Worm (Caenorhabditis elegans) whole organism, late embryonic: ENCODE results near the gene ppt-1.

Source experiments
- F13H6.1 ChIP-seq: sonication (generic microtip); optimal IDR thresholded peaks from 2 replicates; lab custom pipeline; 2016; ENCODE audit warnings: missing genetic modification characterization, missing compliant biosample characterization
- K02D7.2 ChIP-seq: sonication (generic microtip); optimal IDR thresholded peaks from 2 replicates; lab custom pipeline; 2017; ENCODE audit warnings: mild to moderate bottlenecking, missing genetic modification characterization, missing compliant biosample characterization
- K09A11.1 ChIP-seq: sonication (generic microtip); optimal IDR thresholded peaks from 2 replicates; lab custom pipeline; 2017; ENCODE audit warnings: antibody characterized with exemption, mild to moderate bottlenecking, missing genetic modification characterization, missing compliant biosample characterization; ENCODE audit not compliant: insufficient read depth
- Y22D7AL.16 ChIP-seq: sonication (generic microtip); optimal IDR thresholded peaks from 2 replicates; lab custom pipeline; 2016; ENCODE audit warnings: missing genetic modification characterization, missing compliant biosample characterization
- ahr-1 ChIP-seq: sonication (generic microtip); optimal IDR thresholded peaks from 2 replicates; lab custom pipeline; 2016; ENCODE audit warnings: missing genetic modification characterization, missing compliant biosample characterization
- ceh-14 ChIP-seq: sonication (generic microtip); optimal IDR thresholded peaks from 2 replicates; lab custom pipeline; 2016; ENCODE audit warnings: missing genotype, missing genetic modification characterization, missing compliant biosample characterization
- ceh-19 ChIP-seq: fragments of 200-800 bp; sonication (Bioruptor generic); optimal IDR thresholded peaks from 2 replicates; lab custom pipeline; 2018; ENCODE audit warnings: mild to moderate bottlenecking, missing genetic modification characterization, missing compliant biosample characterization
- ceh-31 ChIP-seq: sonication (generic microtip); optimal IDR thresholded peaks from 2 replicates; lab custom pipeline; 2016; ENCODE audit warnings: missing genetic modification characterization, missing compliant biosample characterization
- ceh-48 ChIP-seq: sonication (generic microtip); optimal IDR thresholded peaks from 2 replicates; lab custom pipeline; 2016; ENCODE audit warnings: missing genetic modification characterization, inconsistent platforms, missing compliant biosample characterization
- ceh-6 ChIP-seq: fragments of 200-800 bp; sonication (Bioruptor generic); optimal IDR thresholded peaks from 2 replicates; lab custom pipeline; 2018; ENCODE audit warnings: mild to moderate bottlenecking, missing genetic modification characterization, missing compliant biosample characterization
- che-1 ChIP-seq: sonication (generic microtip); optimal IDR thresholded peaks from 2 replicates; lab custom pipeline; 2016; ENCODE audit warnings: mild to moderate bottlenecking, missing genetic modification characterization, missing compliant biosample characterization
- dmd-4 ChIP-seq: sonication (generic microtip); optimal IDR thresholded peaks from 2 replicates; lab custom pipeline; 2016; ENCODE audit warnings: borderline replicate concordance, missing genetic modification characterization, missing compliant biosample characterization
- dve-1 ChIP-seq: sonication (generic microtip); optimal IDR thresholded peaks from 2 replicates; lab custom pipeline; 2017; ENCODE audit warnings: antibody characterized with exemption, mild to moderate bottlenecking, missing genetic modification characterization, missing compliant biosample characterization
- elt-2 ChIP-seq: sonication (generic microtip); optimal IDR thresholded peaks from 2 replicates; lab custom pipeline; 2016; ENCODE audit warnings: missing genetic modification reagents, missing genetic modification characterization, missing compliant biosample characterization
- fax-1 ChIP-seq: sonication (generic microtip); optimal IDR thresholded peaks from 2 replicates; lab custom pipeline; 2016; ENCODE audit warnings: missing genotype, missing genetic modification characterization, missing compliant biosample characterization
- hlh-13 ChIP-seq: fragments of 200-800 bp; sonication (Bioruptor generic); optimal IDR thresholded peaks from 2 replicates; lab custom pipeline; 2018; ENCODE audit warnings: mild to moderate bottlenecking, missing genetic modification characterization, missing compliant biosample characterization
- hlh-15 ChIP-seq: sonication (generic microtip); optimal IDR thresholded peaks from 2 replicates; lab custom pipeline; 2016; ENCODE audit warnings: missing genetic modification characterization, missing compliant biosample characterization
- hlh-30 ChIP-seq: sonication (generic microtip); optimal IDR thresholded peaks from 2 replicates; lab custom pipeline; 2017; ENCODE audit warnings: antibody characterized with exemption, missing genetic modification characterization, missing compliant biosample characterization; ENCODE audit not compliant: insufficient read depth
- hlh-6 ChIP-seq: sonication (generic microtip); optimal IDR thresholded peaks from 2 replicates; lab custom pipeline; 2016; ENCODE audit warnings: missing genotype, missing genetic modification characterization, missing compliant biosample characterization
- hlh-8 ChIP-seq: sonication (generic microtip); optimal IDR thresholded peaks from 2 replicates; lab custom pipeline; 2016; ENCODE audit warnings: missing genotype, missing genetic modification characterization, missing compliant biosample characterization
- lin-11 ChIP-seq: fragments of 200-800 bp; sonication (Bioruptor generic); optimal IDR thresholded peaks from 2 replicates; lab custom pipeline; 2018; ENCODE audit warnings: mild to moderate bottlenecking, missing genetic modification characterization, missing compliant biosample characterization
- mec-3 ChIP-seq: sonication (generic microtip); optimal IDR thresholded peaks from 2 replicates; lab custom pipeline; 2016; ENCODE audit warnings: borderline replicate concordance, missing genetic modification characterization, missing compliant biosample characterization
- nfya-1 ChIP-seq: sonication (generic microtip); optimal IDR thresholded peaks from 2 replicates; lab custom pipeline; 2017; ENCODE audit warnings: missing genetic modification characterization, mild to moderate bottlenecking, missing compliant biosample characterization, antibody characterized with exemption, moderate library complexity
- pat-9 ChIP-seq: fragments of 200-800 bp; sonication (Bioruptor generic); optimal IDR thresholded peaks from 2 replicates; lab custom pipeline; 2018; ENCODE audit warnings: mild to moderate bottlenecking, missing genetic modification characterization, moderate library complexity, missing compliant biosample characterization
- pax-1 ChIP-seq: fragments of 150-350 bp; optimal IDR thresholded peaks from 2 replicates; lab custom pipeline; 2014; ENCODE audit warnings: missing biosample characterization, missing genetic modification characterization
- pha-4 ChIP-seq: fragments of 150-350 bp; optimal IDR thresholded peaks from 2 replicates; lab custom pipeline; 2018; ENCODE audit warnings: missing biosample characterization, missing genetic modification reagents, missing genetic modification characterization
- pqm-1 ChIP-seq: sonication (generic microtip); optimal IDR thresholded peaks from 2 replicates; lab custom pipeline; 2016; ENCODE audit warnings: missing genetic modification characterization, missing compliant biosample characterization
- pros-1 ChIP-seq: fragments of 150-350 bp; optimal IDR thresholded peaks from 2 replicates; lab custom pipeline; 2014; ENCODE audit warnings: missing biosample characterization, missing genetic modification reagents, missing genetic modification characterization
- ref-2 ChIP-seq: sonication (generic microtip); optimal IDR thresholded peaks from 2 replicates; lab custom pipeline; 2016; ENCODE audit warnings: missing genetic modification characterization, missing compliant biosample characterization
- sox-2 ChIP-seq: fragments of 200-800 bp; sonication (Bioruptor generic); IDR thresholded peaks from 2 replicates; pipeline ENCODE4 v1.3.6; 2022; ENCODE audit warnings: missing genetic modification reagents, missing genetic modification characterization, missing compliant biosample characterization
- tbx-2 ChIP-seq: sonication (generic microtip); optimal IDR thresholded peaks from 2 replicates; lab custom pipeline; 2016; ENCODE audit warnings: missing genetic modification characterization, missing compliant biosample characterization
- unc-3 ChIP-seq, 2 experiments: fragments of 200-800 bp in 1 of 2; sonication (Bioruptor generic) in 1 of 2; sonication (generic microtip) in 1 of 2; conservative IDR thresholded peaks in 1 of 2; optimal IDR thresholded peaks in 1 of 2; 2 replicates each; pipeline versions ENCODE4 v1.3.6 to Lab custom; 2016 to 2022; ENCODE audit warnings: missing compliant biosample characterization in 2 of 2, missing genetic modification characterization in 2 of 2, missing genetic modification reagents in 1 of 2
- unc-42 ChIP-seq: sonication (generic microtip); optimal IDR thresholded peaks from 2 replicates; lab custom pipeline; 2016; ENCODE audit warnings: missing genotype, missing genetic modification characterization, missing compliant biosample characterization
- unc-55 ChIP-seq: sonication (generic microtip); optimal IDR thresholded peaks from 2 replicates; lab custom pipeline; 2017; ENCODE audit warnings: missing biosample characterization, missing genetic modification reagents, missing genetic modification characterization
- unc-86 ChIP-seq: sonication (generic microtip); optimal IDR thresholded peaks from 2 replicates; lab custom pipeline; 2016; ENCODE audit warnings: missing genetic modification characterization, missing compliant biosample characterization
- zip-5 ChIP-seq: sonication (generic microtip); optimal IDR thresholded peaks from 2 replicates; lab custom pipeline; 2016; ENCODE audit warnings: missing genetic modification characterization, missing compliant biosample characterization

The ppt-1 gene

ce11 chrV:6658765-6659164, 32.6 kb upstream of the ppt-1 start (continued):
- TF ChIP-seq fax-1: no peak
- no peak for TF ChIP-seq ahr-1
- TF ChIP-seq K09A11.1 (tag; lab: Kevin White, UChicago): no peak
- peak; percentile 14 for TF ChIP-seq nfya-1 (tag; lab: Kevin White, UChicago)
- TF ChIP-seq lin-11 (tag; lab: Kevin White, UChicago): no peak
- no peak for TF ChIP-seq pat-9
- TF ChIP-seq elt-2 (tag; lab: Kevin White, UChicago): no peak
- no peak for TF ChIP-seq dve-1 (tag; lab: Kevin White, UChicago)
- TF ChIP-seq ceh-19 (GFP tag; lab: Kevin White, UChicago): no peak
- TF ChIP-seq Y22D7AL.16 (tag; lab: Kevin White, UChicago): no peak
- no peak for TF ChIP-seq zip-5 (tag; lab: Kevin White, UChicago)
- no peak for TF ChIP-seq mec-3 (tag; lab: Kevin White, UChicago)
- TF ChIP-seq unc-3 (GFP tag; conservative IDR thresholded peaks at IDR 0.05; lab: Robert Waterston, UW): no peak
- TF ChIP-seq unc-3 (tag; optimal IDR thresholded peaks at IDR 0.05; lab: Kevin White, UChicago): no peak
- peak; percentile 9 for TF ChIP-seq tbx-2 (tag; lab: Kevin White, UChicago)
- TF ChIP-seq hlh-8 (tag; lab: Kevin White, UChicago): no peak
- TF ChIP-seq pha-4 (tag; lab: Kevin White, UChicago): no peak
- TF ChIP-seq ceh-6 (GFP tag; lab: Kevin White, UChicago): no peak
- TF ChIP-seq pros-1: no peak
- peak; percentile 82 for TF ChIP-seq ceh-48 (tag; lab: Kevin White, UChicago)
- no peak for TF ChIP-seq pax-1 (tag; lab: Kevin White, UChicago)
- TF ChIP-seq ref-2: no peak
- TF ChIP-seq che-1 (tag; lab: Kevin White, UChicago): no peak
- peak; percentile 78 for TF ChIP-seq ceh-14 (tag; lab: Kevin White, UChicago)
- no peak for TF ChIP-seq sox-2 (GFP tag; lab: Robert Waterston, UW)

- TF ChIP-seq ceh-19 (GFP tag; lab: Kevin White, UChicago) (no peak), unc-42 (no peak), zip-5 (tag; lab: Kevin White, UChicago) (no peak), hlh-15 (tag; lab: Kevin White, UChicago) (no peak), K02D7.2 (tag; lab: Kevin White, UChicago) (no peak), tbx-2 (tag; lab: Kevin White, UChicago) (no peak), hlh-13 (no peak), dmd-4 (tag; lab: Kevin White, UChicago) (no peak)
Observed at ce11 chrV:6657532-6658259, 31.6 kb upstream of the ppt-1 start.

- TF ChIP-seq hlh-30 (peak; percentile 33), ceh-31 (tag; lab: Kevin White, UChicago) (peak; percentile 35), unc-86 (tag; lab: Kevin White, UChicago) (no peak), ceh-48 (tag; lab: Kevin White, UChicago) (peak; percentile 46), pat-9 (no peak), F13H6.1 (tag; lab: Kevin White, UChicago) (no peak), Y22D7AL.16 (tag; lab: Kevin White, UChicago) (no peak), nfya-1 (tag; lab: Kevin White, UChicago) (peak; percentile 22), pros-1 (no peak), pax-1 (tag; lab: Kevin White, UChicago) (no peak), unc-42 (no peak), dve-1 (tag; lab: Kevin White, UChicago) (peak; percentile 46), unc-55 (peak; percentile 72), hlh-6 (tag; lab: Kevin White, UChicago) (no peak), pqm-1 (tag; lab: Kevin White, UChicago) (no peak)
Observed at ce11 chrV:6656451-6657115, 30.4 kb upstream of the ppt-1 start, which contains the start of gene snb-1. Gene snb-1, minus strand, starts transcription at chrV:6656501.
